Worm (Caenorhabditis elegans) whole organism, young adult: ENCODE data around the gene DH11.5.

ENCODE experiments used
- B0336.3 ChIP-seq: fragments of 200-800 bp; sonication (Bioruptor generic); IDR thresholded peaks from 2 replicates; pipeline ENCODE4 v1.3.6; 2022; ENCODE audit warnings: missing genetic modification characterization, missing compliant biosample characterization
- D2030.7 ChIP-seq: fragments of 200-800 bp; sonication (Bioruptor generic); IDR thresholded peaks from 2 replicates; pipeline ENCODE4 v1.3.6; 2022; ENCODE audit warnings: missing genetic modification reagents, missing genetic modification characterization, missing compliant biosample characterization
- F22D6.2 ChIP-seq: sonication (generic microtip); optimal IDR thresholded peaks from 2 replicates; lab custom pipeline; 2016; ENCODE audit warnings: mild to moderate bottlenecking, missing genetic modification characterization, missing compliant biosample characterization
- F23B12.7 ChIP-seq: sonication (generic microtip); optimal IDR thresholded peaks from 2 replicates; lab custom pipeline; 2017; ENCODE audit warnings: missing genetic modification characterization, mild to moderate bottlenecking, missing compliant biosample characterization, antibody characterized with exemption, moderate library complexity; ENCODE audit not compliant: insufficient read depth
- F49E8.2 ChIP-seq: sonication (generic microtip); optimal IDR thresholded peaks from 3 replicates; lab custom pipeline; 2017; ENCODE audit warnings: missing genetic modification characterization, mild to moderate bottlenecking, missing compliant biosample characterization, antibody characterized with exemption, moderate library complexity; ENCODE audit not compliant: insufficient read depth
- F52B5.7 ChIP-seq: sonication (generic microtip); optimal IDR thresholded peaks from 2 replicates; lab custom pipeline; 2016; ENCODE audit warnings: mild to moderate bottlenecking, missing genetic modification characterization, missing compliant biosample characterization
- F57A8.1 ChIP-seq: fragments of 200-800 bp; sonication (Bioruptor generic); optimal IDR thresholded peaks from 2 replicates; lab custom pipeline; 2018; ENCODE audit warnings: mild to moderate bottlenecking, missing genetic modification characterization, moderate library complexity, missing compliant biosample characterization
- F57C9.4 ChIP-seq: sonication (generic microtip); optimal IDR thresholded peaks from 2 replicates; lab custom pipeline; 2017; ENCODE audit warnings: mild to moderate bottlenecking, missing genetic modification characterization, missing compliant biosample characterization
- K12H6.12 ChIP-seq: fragments of 200-800 bp; sonication (Bioruptor generic); optimal IDR thresholded peaks from 2 replicates; lab custom pipeline; 2018; ENCODE audit warnings: mild to moderate bottlenecking, missing genetic modification characterization, missing compliant biosample characterization
- T07F8.4 ChIP-seq: sonication (generic microtip); optimal IDR thresholded peaks from 2 replicates; lab custom pipeline; 2016; ENCODE audit warnings: mild to moderate bottlenecking, missing genetic modification characterization, moderate library complexity, missing compliant biosample characterization
- Y95B8A.8 ChIP-seq: fragments of 200-800 bp; sonication (Bioruptor generic); IDR thresholded peaks from 2 replicates; pipeline ENCODE4 v1.3.6; 2022; ENCODE audit warnings: missing genetic modification reagents, missing genetic modification characterization, missing compliant biosample characterization
- ZK185.1 ChIP-seq: sonication (generic microtip); optimal IDR thresholded peaks from 2 replicates; lab custom pipeline; 2016; ENCODE audit warnings: mild to moderate bottlenecking, missing genetic modification characterization, missing compliant biosample characterization; ENCODE audit not compliant: poor library complexity, severe bottlenecking
- akir-1 ChIP-seq: fragments of 200-800 bp; sonication (Bioruptor generic); optimal IDR thresholded peaks from 2 replicates; lab custom pipeline; 2018; ENCODE audit warnings: mild to moderate bottlenecking, missing genetic modification characterization, moderate library complexity, missing compliant biosample characterization
- aptf-3 ChIP-seq: fragments of 200-800 bp; sonication (Bioruptor generic); IDR thresholded peaks from 2 replicates; pipeline ENCODE4 v1.3.6; 2022; ENCODE audit warnings: missing genetic modification characterization, missing compliant biosample characterization
- atf-7 ChIP-seq: sonication (generic microtip); optimal IDR thresholded peaks from 2 replicates; lab custom pipeline; 2017; ENCODE audit warnings: mild to moderate bottlenecking, missing genetic modification characterization, missing compliant biosample characterization
- attf-6 ChIP-seq: fragments of 200-800 bp; sonication (Bioruptor generic); IDR thresholded peaks from 2 replicates; pipeline ENCODE4 v1.3.6; 2022; ENCODE audit warnings: missing genetic modification reagents, missing genetic modification characterization, missing compliant biosample characterization
- cebp-2 ChIP-seq: fragments of 200-800 bp; sonication (Bioruptor generic); IDR thresholded peaks from 2 replicates; pipeline ENCODE4 v1.3.6; 2022; ENCODE audit warnings: missing genetic modification characterization, missing compliant biosample characterization
- ceh-100 ChIP-seq: fragments of 200-800 bp; sonication (Bioruptor generic); IDR thresholded peaks from 2 replicates; pipeline ENCODE4 v1.3.6; 2022; ENCODE audit warnings: missing genetic modification reagents, missing genetic modification characterization, missing compliant biosample characterization
- ceh-27 ChIP-seq: fragments of 200-800 bp; sonication (Bioruptor generic); optimal IDR thresholded peaks from 2 replicates; lab custom pipeline; 2018; ENCODE audit warnings: mild to moderate bottlenecking, missing genetic modification characterization, moderate library complexity, missing compliant biosample characterization
- ceh-40 ChIP-seq: fragments of 200-800 bp; sonication (Bioruptor generic); IDR thresholded peaks from 2 replicates; pipeline ENCODE4 v1.3.6; 2022; ENCODE audit warnings: missing genetic modification characterization, missing compliant biosample characterization
- ceh-58 ChIP-seq: fragments of 200-800 bp; sonication (Bioruptor generic); IDR thresholded peaks from 2 replicates; pipeline ENCODE4 v1.3.6; 2022; ENCODE audit warnings: missing genetic modification characterization, missing compliant biosample characterization
- chd-7 ChIP-seq: sonication (generic microtip); optimal IDR thresholded peaks from 2 replicates; lab custom pipeline; 2016; ENCODE audit warnings: mild to moderate bottlenecking, missing genetic modification characterization, moderate library complexity, missing compliant biosample characterization
- egl-44 ChIP-seq: fragments of 200-800 bp; sonication (Bioruptor generic); IDR thresholded peaks from 2 replicates; pipeline ENCODE4 v1.3.6; 2022; ENCODE audit warnings: missing genetic modification reagents, missing genetic modification characterization, missing compliant biosample characterization
- ets-4 ChIP-seq: fragments of 200-800 bp; sonication (Bioruptor generic); optimal IDR thresholded peaks from 2 replicates; lab custom pipeline; 2018; ENCODE audit warnings: mild to moderate bottlenecking, missing genetic modification characterization, missing compliant biosample characterization
- gei-17 ChIP-seq: fragments of 200-800 bp; sonication (Bioruptor generic); optimal IDR thresholded peaks from 2 replicates; lab custom pipeline; 2018; ENCODE audit warnings: mild to moderate bottlenecking, missing genetic modification characterization, missing compliant biosample characterization
- hmg-20 ChIP-seq: fragments of 200-800 bp; sonication (Bioruptor generic); IDR thresholded peaks from 2 replicates; pipeline ENCODE4 v1.3.6; 2022; ENCODE audit warnings: missing genetic modification reagents, missing genetic modification characterization, missing compliant biosample characterization
- madf-10 ChIP-seq: sonication (generic microtip); optimal IDR thresholded peaks from 2 replicates; lab custom pipeline; 2016; ENCODE audit warnings: mild to moderate bottlenecking, missing genetic modification characterization, missing compliant biosample characterization
- madf-3 ChIP-seq: fragments of 200-800 bp; sonication (Bioruptor generic); IDR thresholded peaks from 2 replicates; pipeline ENCODE4 v1.3.6; 2022; ENCODE audit warnings: missing genetic modification reagents, missing genetic modification characterization, missing compliant biosample characterization
- madf-8 ChIP-seq: fragments of 200-800 bp; sonication (Bioruptor generic); conservative IDR thresholded peaks from 2 replicates; pipeline ENCODE4 v1.3.6; 2022; ENCODE audit warnings: missing genetic modification reagents, missing genetic modification characterization, missing compliant biosample characterization
- mel-28 ChIP-seq: sonication (generic microtip); optimal IDR thresholded peaks from 2 replicates; lab custom pipeline; 2016; ENCODE audit warnings: borderline replicate concordance, mild to moderate bottlenecking, missing genetic modification characterization, missing compliant biosample characterization
- mxl-1 ChIP-seq: sonication (generic microtip); optimal IDR thresholded peaks from 2 replicates; lab custom pipeline; 2016; ENCODE audit warnings: missing genetic modification characterization, missing compliant biosample characterization
- nhr-27 ChIP-seq: fragments of 200-800 bp; sonication (Bioruptor generic); optimal IDR thresholded peaks from 2 replicates; lab custom pipeline; 2018; ENCODE audit warnings: mild to moderate bottlenecking, missing genetic modification characterization, moderate library complexity, missing compliant biosample characterization
- rcor-1 ChIP-seq: fragments of 200-800 bp; sonication (Bioruptor generic); IDR thresholded peaks from 2 replicates; pipeline ENCODE4 v1.3.6; 2022; ENCODE audit warnings: missing genetic modification reagents, missing genetic modification characterization, missing compliant biosample characterization
- rpc-1 ChIP-seq, 2 experiments: fragments of 150-350 bp in 1 of 2; sonication (generic microtip) in 1 of 2; optimal IDR thresholded peaks; 2 replicates each; lab custom pipeline; 2014 to 2018; ENCODE audit warnings: missing biosample characterization in 1 of 2, missing genetic modification characterization in 1 of 2, missing genetic modification reagents in 1 of 2, missing genotype in 1 of 2
- sdz-38 ChIP-seq: sonication (generic microtip); optimal IDR thresholded peaks from 2 replicates; lab custom pipeline; 2016; ENCODE audit warnings: missing genotype, missing genetic modification characterization, missing compliant biosample characterization
- sea-2 ChIP-seq: fragments of 200-800 bp; sonication (Bioruptor generic); IDR thresholded peaks from 2 replicates; pipeline ENCODE4 v1.3.6; 2022; ENCODE audit warnings: missing genetic modification characterization, missing compliant biosample characterization
- snpc-1.3 ChIP-seq: sonication (generic microtip); optimal IDR thresholded peaks from 2 replicates; lab custom pipeline; 2017; ENCODE audit warnings: missing genetic modification characterization, mild to moderate bottlenecking, missing compliant biosample characterization, antibody characterized with exemption, moderate library complexity, missing genotype, missing genetic modification reagents; ENCODE audit not compliant: insufficient read depth
- snpc-4 ChIP-seq, 5 experiments: fragments of 150-350 bp in 1 of 5; sonication (generic microtip) in 4 of 5; optimal IDR thresholded peaks; 2 replicates each; lab custom pipeline; 2014 to 2018; ENCODE audit warnings: missing genetic modification characterization in 5 of 5, missing biosample characterization in 3 of 5, antibody characterized with exemption in 2 of 5, mild to moderate bottlenecking in 2 of 5, missing compliant biosample characterization in 2 of 5, missing genotype in 2 of 5, moderate library complexity in 2 of 5, missing genetic modification reagents in 1 of 5
- tbp1 ChIP-seq: fragments of 200-800 bp; sonication (Bioruptor generic); optimal IDR thresholded peaks from 2 replicates; lab custom pipeline; 2018; ENCODE audit warnings: mild to moderate bottlenecking, missing genetic modification characterization, missing compliant biosample characterization
- xnd-1 ChIP-seq: sonication (generic microtip); optimal IDR thresholded peaks from 2 replicates; lab custom pipeline; 2016; ENCODE audit warnings: missing genotype, missing genetic modification reagents, missing genetic modification characterization, missing compliant biosample characterization
- zfh-2 ChIP-seq: fragments of 200-800 bp; sonication (Bioruptor generic); conservative IDR thresholded peaks from 2 replicates; pipeline ENCODE4 v1.3.6; 2022; ENCODE audit warnings: missing genetic modification reagents, missing genetic modification characterization, missing compliant biosample characterization
- zim-3 ChIP-seq: sonication (generic microtip); optimal IDR thresholded peaks from 2 replicates; lab custom pipeline; 2017; ENCODE audit warnings: mild to moderate bottlenecking, missing genetic modification characterization, moderate library complexity, missing compliant biosample characterization
- ztf-26 ChIP-seq: sonication (generic microtip); optimal IDR thresholded peaks from 2 replicates; lab custom pipeline; 2017; ENCODE audit warnings: missing genetic modification characterization, missing compliant biosample characterization

DH11.5 gene

DNA sequence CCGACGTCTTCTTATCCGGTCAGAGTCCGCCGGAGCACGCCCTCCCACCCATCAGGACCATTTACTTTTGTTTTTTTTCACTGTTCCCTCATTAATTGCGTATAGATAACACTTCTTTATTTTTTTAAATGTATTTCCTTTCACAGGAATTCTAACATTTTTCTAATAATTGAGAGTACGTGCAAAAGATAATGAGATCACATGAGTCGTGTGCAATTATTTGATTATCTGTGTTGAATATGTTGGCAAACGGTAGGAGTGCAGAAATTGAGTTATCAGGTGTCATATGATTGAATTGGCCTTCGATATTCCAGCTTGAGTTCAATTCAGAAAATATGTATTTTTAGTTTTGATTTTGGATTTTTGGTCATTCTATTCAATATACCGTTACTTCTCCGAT is 8.0 kb upstream of the DH11.5 start:
- TF ChIP-seq madf-10 (tag; lab: Kevin White, UChicago) (no peak), aptf-3 (GFP tag; lab: Robert Waterston, UW) (no peak), chd-7 (tag; lab: Kevin White, UChicago) (no peak), xnd-1 (tag; lab: Kevin White, UChicago) (no peak), zim-3 (tag; lab: Kevin White, UChicago) (no peak), attf-6 (no peak), cebp-2 (GFP tag; lab: Robert Waterston, UW) (no peak), ceh-40 (no peak), F57A8.1 (GFP tag; lab: Kevin White, UChicago) (no peak), T07F8.4 (tag; lab: Kevin White, UChicago) (no peak), hmg-20 (GFP tag; lab: Robert Waterston, UW) (no peak), K12H6.12 (tag; lab: Kevin White, UChicago) (no peak), mxl-1 (tag; lab: Kevin White, UChicago) (no peak), B0336.3 (GFP tag; lab: Robert Waterston, UW) (no peak)

DNA sequence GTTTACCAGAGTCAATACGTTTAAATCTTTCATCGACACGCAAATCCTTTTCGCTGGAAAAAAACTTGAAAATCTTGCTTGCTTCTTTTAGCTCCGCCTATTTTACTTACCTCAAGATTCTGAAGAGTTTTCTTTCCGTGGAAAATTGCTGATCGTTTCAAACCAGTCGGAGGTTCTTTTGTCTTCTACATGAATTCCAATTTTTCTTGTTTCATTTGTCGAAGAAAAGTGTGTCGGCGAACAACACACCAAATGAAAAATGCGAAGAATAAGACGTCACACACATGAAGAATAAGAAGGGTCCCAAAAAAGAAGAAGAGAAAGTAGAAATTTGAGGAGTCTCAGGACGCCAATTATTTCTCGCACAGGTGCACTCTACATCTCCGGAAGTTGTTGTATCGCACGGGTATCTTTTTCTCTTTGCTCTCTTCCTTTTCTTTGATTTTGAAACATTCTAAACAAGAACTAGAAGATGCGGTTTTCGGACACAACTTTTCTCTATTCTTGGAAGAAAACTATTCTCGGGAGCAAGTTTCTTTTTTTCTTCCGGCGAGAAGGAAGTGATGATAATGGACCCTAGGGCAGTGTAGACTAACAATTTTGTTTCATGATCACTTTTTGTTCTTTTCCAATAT is 2.1 kb upstream of the DH11.5 start:
- TF ChIP-seq akir-1, result no peak
- no peak for TF ChIP-seq gei-17
- no peak for TF ChIP-seq F23B12.7 (tag; lab: Kevin White, UChicago)
- TF ChIP-seq madf-8 (GFP tag; lab: Robert Waterston, UW), result no peak
- no peak for TF ChIP-seq snpc-4 (GFP tag; optimal IDR thresholded peaks at IDR 0.05; lab: Kevin White, UChicago)
- no peak for TF ChIP-seq snpc-4 (tag; optimal IDR thresholded peaks at IDR 0.05; lab: Kevin White, UChicago)
- no peak for TF ChIP-seq zfh-2 (GFP tag; lab: Robert Waterston, UW)
- no peak for TF ChIP-seq sea-2
- TF ChIP-seq T07F8.4 (tag; lab: Kevin White, UChicago), result no peak
- no peak for TF ChIP-seq F49E8.2 (tag; lab: Kevin White, UChicago)
- TF ChIP-seq sdz-38, result no peak
- TF ChIP-seq mel-28, result no peak
- TF ChIP-seq F22D6.2 (tag; lab: Kevin White, UChicago), result no peak
- TF ChIP-seq rcor-1 (GFP tag; lab: Robert Waterston, UW), result no peak
- no peak for TF ChIP-seq chd-7 (tag; lab: Kevin White, UChicago)
- TF ChIP-seq ceh-27, result no peak

DNA sequence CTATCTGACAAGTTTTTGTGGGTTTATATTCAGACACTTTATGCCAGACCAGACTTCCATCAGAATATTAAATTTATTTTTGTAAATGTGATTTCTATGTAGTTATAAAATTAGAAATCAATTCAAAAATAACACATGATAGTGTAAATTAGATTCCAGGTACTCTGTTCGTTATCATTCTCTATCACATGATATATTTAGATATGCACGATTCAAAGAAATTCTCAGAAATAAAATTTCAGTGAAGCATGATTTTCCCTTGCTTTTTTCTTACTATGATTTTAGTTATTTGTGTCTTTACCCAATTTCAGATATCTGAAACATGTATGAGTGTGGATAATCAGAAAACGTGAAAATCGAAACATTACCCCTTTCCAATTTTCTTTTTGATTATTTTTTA is 1.1 kb downstream of the DH11.5 start:
- no peak for TF ChIP-seq ceh-58 (GFP tag; lab: Robert Waterston, UW)
- no peak for TF ChIP-seq F57C9.4 (tag; lab: Kevin White, UChicago)
- TF ChIP-seq rpc-1 (optimal IDR thresholded peaks at IDR 0.05; lab: Kevin White, UChicago), result no peak
- no peak for TF ChIP-seq rpc-1 (tag; optimal IDR thresholded peaks at IDR 0.05; lab: Kevin White, UChicago)
- no peak for TF ChIP-seq egl-44 (GFP tag; lab: Robert Waterston, UW)
- no peak for TF ChIP-seq nhr-27 (tag; lab: Kevin White, UChicago)
- no peak for TF ChIP-seq F52B5.7 (tag; lab: Kevin White, UChicago)
- no peak for TF ChIP-seq Y95B8A.8 (GFP tag; lab: Robert Waterston, UW)
- TF ChIP-seq akir-1, result no peak
- no peak for TF ChIP-seq D2030.7
- TF ChIP-seq ceh-100 (GFP tag; lab: Robert Waterston, UW), result no peak
- no peak for TF ChIP-seq tbp1 (GFP tag; lab: Kevin White, UChicago)
- TF ChIP-seq F23B12.7 (tag; lab: Kevin White, UChicago), result no peak
- TF ChIP-seq atf-7 (tag; lab: Kevin White, UChicago), result no peak
- TF ChIP-seq ztf-26 (tag; lab: Kevin White, UChicago), result no peak
- TF ChIP-seq ets-4 (GFP tag; lab: Kevin White, UChicago), result no peak
- no peak for TF ChIP-seq ZK185.1
- TF ChIP-seq snpc-1.3 (tag; lab: Kevin White, UChicago), result no peak
- TF ChIP-seq F57A8.1 (GFP tag; lab: Kevin White, UChicago), result no peak
- no peak for TF ChIP-seq madf-3 (GFP tag; lab: Robert Waterston, UW)
- TF ChIP-seq K12H6.12 (tag; lab: Kevin White, UChicago), result no peak
